Worm (Caenorhabditis elegans): ENCODE measurements around the gene T03F6.10.
A peak's percentile ranks its signal among the peaks of the same experiment; 100 is the strongest.

Gene T03F6.10

ce11 chrIII:13388621-13389020 is 10.5 kb upstream of the T03F6.10 start:
- TF ChIP-seq mep-1 (tag; optimal IDR thresholded peaks at IDR 0.05): no peak
- no peak for TF ChIP-seq ceh-83 (GFP tag; optimal IDR thresholded peaks at IDR 0.05)
- no peak for TF ChIP-seq unc-62 (GFP tag; optimal IDR thresholded peaks at IDR 0.05)
- no peak for TF ChIP-seq mab-5 (tag; optimal IDR thresholded peaks at IDR 0.05)
- TF ChIP-seq drap-1 (GFP tag; optimal IDR thresholded peaks at IDR 0.05): no peak

ce11 chrIII:13385850-13386249 is 7.7 kb upstream of the T03F6.10 start, which contains the start of gene T03F6.4:
TSS of gene T03F6.4 (plus strand) at chrIII:13386150.
- TF ChIP-seq unc-120 (tag; optimal IDR thresholded peaks at IDR 0.05; ENCODE audit: poor library complexity, severe bottlenecking): no peak
- no peak for TF ChIP-seq elt-1 (tag; optimal IDR thresholded peaks at IDR 0.05; ENCODE audit: borderline replicate concordance, insufficient read depth)
- no peak for TF ChIP-seq nhr-28 (tag; optimal IDR thresholded peaks at IDR 0.05)
- TF ChIP-seq mls-2 (tag; optimal IDR thresholded peaks at IDR 0.05): no peak
- TF ChIP-seq flh-1 (GFP tag; optimal IDR thresholded peaks at IDR 0.05): no peak
- no peak for TF ChIP-seq sem-2 (GFP tag; optimal IDR thresholded peaks at IDR 0.05)
- TF ChIP-seq hlh-1 (tag; optimal IDR thresholded peaks at IDR 0.05): no peak
- TF ChIP-seq ceh-83 (GFP tag; optimal IDR thresholded peaks at IDR 0.05): no peak
- TF ChIP-seq zip-8 (tag; optimal IDR thresholded peaks at IDR 0.05): no peak
- TF ChIP-seq pha-4 (tag; optimal IDR thresholded peaks at IDR 0.05): no peak

- TF ChIP-seq nhr-76 (tag; optimal IDR thresholded peaks at IDR 0.05): no peak
- no peak for TF ChIP-seq unc-39 (tag; optimal IDR thresholded peaks at IDR 0.05)
- TF ChIP-seq sptf-1 (tag; optimal IDR thresholded peaks at IDR 0.05): no peak
- TF ChIP-seq sem-2 (GFP tag; optimal IDR thresholded peaks at IDR 0.05): no peak
- TF ChIP-seq pha-4 (tag; optimal IDR thresholded peaks at IDR 0.05): no peak
- TF ChIP-seq mep-1 (tag; optimal IDR thresholded peaks at IDR 0.05): no peak
- TF ChIP-seq nhr-2 (tag; optimal IDR thresholded peaks at IDR 0.05): no peak
- TF ChIP-seq ces-1 (GFP tag; optimal IDR thresholded peaks at IDR 0.05): no peak
- TF ChIP-seq snpc-4 (tag; optimal IDR thresholded peaks at IDR 0.05): no peak
- no peak for TF ChIP-seq bed-3 (GFP tag; optimal IDR thresholded peaks at IDR 0.05)
- no peak for TF ChIP-seq nhr-28 (tag; optimal IDR thresholded peaks at IDR 0.05)
- TF ChIP-seq M03D4.4 (tag; optimal IDR thresholded peaks at IDR 0.05): no peak
- TF ChIP-seq unc-62 (GFP tag; optimal IDR thresholded peaks at IDR 0.05): no peak
- no peak for TF ChIP-seq flh-1 (GFP tag; optimal IDR thresholded peaks at IDR 0.05)
- TF ChIP-seq hlh-1 (tag; optimal IDR thresholded peaks at IDR 0.05): no peak
- TF ChIP-seq elt-1 (tag; optimal IDR thresholded peaks at IDR 0.05; ENCODE audit: borderline replicate concordance, insufficient read depth): no peak
- TF ChIP-seq mab-5 (tag; optimal IDR thresholded peaks at IDR 0.05): no peak
- no peak for TF ChIP-seq zip-8 (tag; optimal IDR thresholded peaks at IDR 0.05)
Measured at ce11 chrIII:13383159-13383558, 5.0 kb upstream of the T03F6.10 start.

ce11 chrIII:13381684-13382083 is 3.5 kb upstream of the T03F6.10 start:
- TF ChIP-seq ces-1 (GFP tag; optimal IDR thresholded peaks at IDR 0.05) (peak; percentile 25), blmp-1 (tag; optimal IDR thresholded peaks at IDR 0.05) (peak; percentile 78), hlh-1 (tag; optimal IDR thresholded peaks at IDR 0.05) (no peak)

- no peak for TF ChIP-seq nhr-76 (tag; optimal IDR thresholded peaks at IDR 0.05)
- TF ChIP-seq cnd-1 (tag; optimal IDR thresholded peaks at IDR 0.05): no peak
- TF ChIP-seq sptf-1 (tag; optimal IDR thresholded peaks at IDR 0.05): no peak
- no peak for TF ChIP-seq lin-32 (GFP tag; optimal IDR thresholded peaks at IDR 0.05)
- TF ChIP-seq nhr-12 (tag; optimal IDR thresholded peaks at IDR 0.05): no peak
- no peak for TF ChIP-seq unc-62 (GFP tag; optimal IDR thresholded peaks at IDR 0.05)
- no peak for TF ChIP-seq snpc-4 (tag; optimal IDR thresholded peaks at IDR 0.05)
- no peak for TF ChIP-seq flh-1 (GFP tag; optimal IDR thresholded peaks at IDR 0.05)
- no peak for TF ChIP-seq elt-3 (tag; optimal IDR thresholded peaks at IDR 0.05)
- no peak for TF ChIP-seq mls-2 (tag; optimal IDR thresholded peaks at IDR 0.05)
- no peak for TF ChIP-seq drap-1 (GFP tag; optimal IDR thresholded peaks at IDR 0.05)
- no peak for TF ChIP-seq hlh-1 (tag; optimal IDR thresholded peaks at IDR 0.05)
- TF ChIP-seq unc-120 (tag; optimal IDR thresholded peaks at IDR 0.05; ENCODE audit: poor library complexity, severe bottlenecking): no peak
- TF ChIP-seq mep-1 (tag; optimal IDR thresholded peaks at IDR 0.05): no peak
- no peak for TF ChIP-seq tbx-8 (GFP tag; optimal IDR thresholded peaks at IDR 0.05)
- no peak for TF ChIP-seq ces-1 (GFP tag; optimal IDR thresholded peaks at IDR 0.05)
- no peak for TF ChIP-seq nhr-28 (tag; optimal IDR thresholded peaks at IDR 0.05)
- TF ChIP-seq pha-4 (tag; optimal IDR thresholded peaks at IDR 0.05): no peak
Measured at ce11 chrIII:13380881-13381280, 2.7 kb upstream of the T03F6.10 start.

- no peak for TF ChIP-seq pha-4 (tag; optimal IDR thresholded peaks at IDR 0.05)
- no peak for TF ChIP-seq unc-120 (tag; optimal IDR thresholded peaks at IDR 0.05; ENCODE audit: poor library complexity, severe bottlenecking)
- no peak for TF ChIP-seq flh-1 (GFP tag; optimal IDR thresholded peaks at IDR 0.05)
- TF ChIP-seq hlh-1 (tag; optimal IDR thresholded peaks at IDR 0.05): no peak
- TF ChIP-seq ztf-11 (tag; optimal IDR thresholded peaks at IDR 0.05): no peak
- TF ChIP-seq ceh-43 (GFP tag; optimal IDR thresholded peaks at IDR 0.05): no peak
- TF ChIP-seq cnd-1 (tag; optimal IDR thresholded peaks at IDR 0.05): no peak
- TF ChIP-seq ceh-83 (GFP tag; optimal IDR thresholded peaks at IDR 0.05): no peak
- TF ChIP-seq ces-1 (GFP tag; optimal IDR thresholded peaks at IDR 0.05): no peak
- no peak for TF ChIP-seq elt-1 (tag; optimal IDR thresholded peaks at IDR 0.05; ENCODE audit: borderline replicate concordance, insufficient read depth)
- no peak for TF ChIP-seq lsy-2 (tag; optimal IDR thresholded peaks at IDR 0.05)
- no peak for TF ChIP-seq unc-62 (GFP tag; optimal IDR thresholded peaks at IDR 0.05)
- TF ChIP-seq bed-3 (GFP tag; optimal IDR thresholded peaks at IDR 0.05): no peak
- no peak for TF ChIP-seq tbx-8 (GFP tag; optimal IDR thresholded peaks at IDR 0.05)
- TF ChIP-seq lin-32 (GFP tag; optimal IDR thresholded peaks at IDR 0.05): no peak
- no peak for TF ChIP-seq nhr-28 (tag; optimal IDR thresholded peaks at IDR 0.05)
- TF ChIP-seq sem-2 (GFP tag; optimal IDR thresholded peaks at IDR 0.05): no peak
- no peak for TF ChIP-seq unc-39 (tag; optimal IDR thresholded peaks at IDR 0.05)
Measured at ce11 chrIII:13380196-13380595, 2.1 kb upstream of the T03F6.10 start, which contains the start of gene T03F6.6. TSS of gene T03F6.6 (minus strand) at chrIII:13380296.
